Fruit fly (Drosophila melanogaster) whole organism, wandering third instar larva: Measurements from ENCODE around the gene Ranbp16.

ENCODE experiments used
- CrebA ChIP-seq: fragments of 200-800 bp; sonication (Bioruptor generic); optimal IDR thresholded peaks from 2 replicates; lab custom pipeline; 2016; ENCODE audit warnings: missing biosample characterization, mild to moderate bottlenecking, missing genetic modification characterization, borderline replicate concordance
- Jra ChIP-seq: sonication (Bioruptor generic); optimal IDR thresholded peaks from 2 replicates; lab custom pipeline; 2016; ENCODE audit warnings: missing biosample characterization, missing genetic modification characterization
- Myc ChIP-seq: fragments of >200 bp; optimal IDR thresholded peaks from 2 replicates; lab custom pipeline; 2017
- Sp1 ChIP-seq: fragments of 200-800 bp; sonication (Bioruptor generic); optimal IDR thresholded peaks from 3 replicates; lab custom pipeline; 2019; ENCODE audit warnings: missing biosample characterization, mild to moderate bottlenecking, missing genetic modification characterization, moderate library complexity
- dl ChIP-seq, 2 experiments: fragments of 175-275, 200-275 bp in 1 of 2; fragments of 200-275 bp in 1 of 2; sonication (Bioruptor generic); optimal IDR thresholded peaks; lab custom pipeline; 2018; ENCODE audit warnings: mild to moderate bottlenecking in 2 of 2, missing biosample characterization in 2 of 2, missing genetic modification characterization in 2 of 2, moderate library complexity in 2 of 2; ENCODE audit not compliant: partially characterized antibody in 2 of 2, insufficient read depth in 1 of 2
- pan ChIP-seq: fragments of >200 bp; optimal IDR thresholded peaks from 2 replicates; lab custom pipeline; 2017
- psq ChIP-seq: fragments of 200-800 bp; sonication (Bioruptor generic); optimal IDR thresholded peaks from 3 replicates; lab custom pipeline; 2017; ENCODE audit warnings: missing biosample characterization, mild to moderate bottlenecking, missing genetic modification characterization, moderate library complexity

dm6 chrX:15982844-15983243, 49.2 kb upstream of the Ranbp16 start, which contains the start of gene Cep164:
- TF ChIP-seq dl (GFP tag; optimal IDR thresholded peaks at IDR 0.05; lab: Kevin White, UChicago; ENCODE audit: insufficient read depth in 1 of 2, partially characterized antibody in 2 of 2) (no peak), CrebA (GFP tag; lab: Kevin White, UChicago) (no peak), Sp1 (no peak), Jra (GFP tag; lab: Kevin White, UChicago) (no peak), Myc (lab: Kevin White, UChicago) (no peak), pan (lab: Kevin White, UChicago) (no peak), psq (GFP tag; lab: Kevin White, UChicago) (no peak)
